Fruit fly (Drosophila melanogaster) whole organism: ENCODE data around the gene wge.

ENCODE experiments used
- CG8478 ChIP-seq: fragments of >200 bp; optimal IDR thresholded peaks from 2 replicates; lab custom pipeline; 2018; ENCODE audit warnings: inconsistent platforms
- Dll ChIP-seq: fragments of >200 bp; optimal IDR thresholded peaks from 2 replicates; lab custom pipeline; 2017
- EcR ChIP-seq, 2 experiments: fragments of >200 bp; optimal IDR thresholded peaks; 2 replicates each; lab custom pipeline; 2017; ENCODE audit warnings: missing biosample characterization in 2 of 2, missing genetic modification characterization in 2 of 2, missing genetic modification reagents in 2 of 2
- pan ChIP-seq: fragments of >200 bp; optimal IDR thresholded peaks from 2 replicates; lab custom pipeline; 2017
- psq ChIP-seq: fragments of >200 bp; optimal IDR thresholded peaks from 2 replicates; lab custom pipeline; 2017
- usp ChIP-seq: fragments of >200 bp; optimal IDR thresholded peaks from 2 replicates; lab custom pipeline; 2017; ENCODE audit warnings: missing biosample characterization, missing genetic modification characterization, mixed read lengths

Gene wge

DNA sequence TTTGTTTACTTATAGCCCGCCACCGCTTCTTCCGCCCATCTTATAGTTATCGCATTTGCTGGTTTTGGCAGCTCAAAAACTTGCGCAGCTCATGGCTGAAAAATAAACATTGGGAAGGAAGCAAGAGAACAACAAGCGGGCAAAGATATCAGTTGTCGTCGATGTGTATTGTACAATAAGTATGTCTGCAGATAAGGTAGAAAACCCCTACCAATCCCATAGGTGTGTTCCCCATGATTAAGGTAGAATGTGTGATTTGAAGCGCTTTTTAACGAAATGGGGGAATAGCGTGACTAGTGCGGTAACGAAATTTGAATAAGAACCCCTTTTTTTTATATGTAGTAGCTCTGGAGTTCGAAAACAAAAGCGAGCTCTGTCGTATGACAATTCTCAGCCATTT lies 51.8 kb downstream of the wge start:
- TF ChIP-seq Dll (lab: Kevin White, UChicago) (no peak), usp (GFP tag; lab: Kevin White, UChicago) (no peak), CG8478 (lab: Kevin White, UChicago) (no peak)

DNA sequence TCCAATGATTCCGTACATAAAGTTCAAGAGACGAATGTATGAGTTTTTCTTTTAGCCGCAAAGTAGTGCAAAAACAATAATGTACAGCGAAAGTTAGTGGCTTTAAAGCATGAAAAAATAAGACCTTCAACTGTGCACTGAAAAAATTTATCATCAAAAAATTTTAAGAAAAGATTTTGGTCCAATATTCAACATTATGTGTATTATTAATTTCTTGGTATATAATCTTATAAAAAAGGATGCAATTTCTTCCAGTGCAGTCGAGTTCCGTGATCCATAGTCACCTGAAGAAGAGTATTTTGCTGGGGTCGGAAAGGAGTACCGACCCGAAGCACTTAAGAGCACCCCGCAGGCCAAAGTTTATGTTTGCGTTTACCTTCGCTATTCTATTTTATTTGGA lies 52.3 kb downstream of the wge start:
- TF ChIP-seq usp (GFP tag; lab: Kevin White, UChicago) (no peak), Dll (lab: Kevin White, UChicago) (no peak), pan (lab: Kevin White, UChicago) (no peak), EcR (GFP tag; optimal IDR thresholded peaks at IDR 0.05; lab: Kevin White, UChicago) (no peak), psq (lab: Kevin White, UChicago) (no peak), CG8478 (lab: Kevin White, UChicago) (no peak)

DNA sequence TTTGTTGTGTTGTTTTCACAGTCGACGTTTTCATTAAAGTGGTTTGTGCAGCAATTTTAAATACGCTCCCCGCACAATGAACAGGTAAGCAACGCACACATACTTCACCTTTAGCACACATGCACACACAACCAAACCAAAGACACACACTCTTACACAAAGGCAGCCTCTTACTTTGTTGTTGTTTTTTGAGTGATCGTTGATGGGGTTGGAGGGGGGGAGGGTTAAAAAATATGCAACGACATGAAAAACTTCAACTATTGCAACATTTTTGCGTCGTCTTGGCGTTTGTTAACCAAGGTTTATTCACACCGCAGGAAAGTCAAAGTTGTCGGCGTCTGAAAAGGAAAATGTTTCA lies 53.0 kb downstream of the wge start:
- TF ChIP-seq CG8478 (lab: Kevin White, UChicago) (no peak), pan (lab: Kevin White, UChicago) (no peak), EcR (GFP tag; optimal IDR thresholded peaks at IDR 0.05; lab: Kevin White, UChicago) (no peak), Dll (lab: Kevin White, UChicago) (no peak), psq (lab: Kevin White, UChicago) (no peak), usp (GFP tag; lab: Kevin White, UChicago) (no peak)

DNA sequence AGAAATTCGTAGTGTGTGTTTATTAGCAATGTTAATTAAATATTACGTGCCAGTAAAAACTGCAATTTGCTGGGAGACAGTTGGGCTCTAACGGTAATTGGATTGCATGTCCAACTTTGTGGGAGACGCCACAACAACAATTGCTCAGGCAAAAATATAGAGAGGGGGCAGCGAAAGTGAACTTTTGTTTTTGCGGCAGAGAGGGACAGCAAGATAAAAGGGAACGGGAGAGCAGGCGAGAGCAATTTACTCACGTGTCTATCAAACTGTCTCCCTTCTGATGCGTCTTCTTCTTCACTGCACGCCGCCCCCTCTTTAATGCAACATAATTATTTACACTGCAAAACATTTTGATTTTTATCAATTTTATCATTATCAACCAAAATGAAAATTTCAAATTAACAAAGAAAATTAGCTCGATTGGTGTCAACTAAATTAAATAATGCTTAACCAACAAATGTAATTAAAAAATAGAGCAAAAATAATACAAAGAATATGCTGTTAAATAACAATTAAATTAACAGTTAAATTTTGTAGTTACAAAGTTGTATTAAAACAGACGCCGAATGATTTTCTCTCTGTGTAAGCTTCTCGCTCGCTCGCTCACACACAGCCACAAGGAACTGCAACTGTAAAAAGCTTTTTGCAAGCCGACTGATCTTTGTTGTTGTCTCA lies 53.5 kb downstream of the wge start:
- TF ChIP-seq usp (GFP tag; lab: Kevin White, UChicago) (no peak), pan (lab: Kevin White, UChicago) (no peak), EcR (GFP tag; optimal IDR thresholded peaks at IDR 0.05; lab: Kevin White, UChicago) (no peak), psq (lab: Kevin White, UChicago) (no peak), Dll (lab: Kevin White, UChicago) (no peak), CG8478 (lab: Kevin White, UChicago) (no peak)

DNA sequence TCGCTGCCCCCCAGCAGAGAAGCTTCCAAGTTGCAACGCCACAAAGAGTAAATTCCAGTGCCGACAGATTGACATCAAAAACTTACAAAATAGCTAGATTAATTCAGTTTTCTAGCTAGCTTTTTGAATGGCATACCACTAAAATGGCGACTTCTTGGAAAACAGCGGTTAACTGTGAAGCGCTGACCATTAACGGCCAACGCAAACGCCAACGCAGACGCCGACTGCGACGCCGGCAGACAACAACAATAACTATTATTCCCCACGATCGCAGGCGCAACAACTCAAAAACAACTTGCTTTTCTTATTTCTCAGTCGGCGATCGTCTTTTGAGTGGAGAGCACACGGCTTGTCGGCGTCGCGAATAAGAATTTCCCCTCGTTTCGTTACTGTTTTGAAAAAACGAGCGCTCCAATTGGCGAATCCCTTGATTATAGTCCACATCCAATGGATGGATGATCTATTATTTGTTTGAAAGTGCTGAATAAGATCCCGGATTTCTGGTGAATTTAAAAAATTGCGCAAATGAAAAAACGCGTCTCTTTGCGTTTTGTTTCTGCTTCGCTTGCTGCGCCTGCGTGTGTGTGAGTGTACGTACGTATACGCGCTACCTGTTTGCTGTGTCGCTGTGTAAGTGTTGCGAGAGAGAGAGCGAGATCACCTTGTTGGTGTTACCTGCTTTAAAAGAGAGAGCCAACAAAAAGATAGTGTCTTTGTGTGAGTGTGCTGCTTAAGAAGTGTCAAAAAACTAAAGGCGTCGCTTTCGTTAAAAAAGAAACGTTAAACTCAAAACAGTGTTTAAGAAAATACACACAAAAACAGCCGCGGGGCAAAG lies 54.3 kb downstream of the wge start:
- TF ChIP-seq pan (lab: Kevin White, UChicago) (no peak), Dll (lab: Kevin White, UChicago) (no peak), usp (GFP tag; lab: Kevin White, UChicago) (no peak)

DNA sequence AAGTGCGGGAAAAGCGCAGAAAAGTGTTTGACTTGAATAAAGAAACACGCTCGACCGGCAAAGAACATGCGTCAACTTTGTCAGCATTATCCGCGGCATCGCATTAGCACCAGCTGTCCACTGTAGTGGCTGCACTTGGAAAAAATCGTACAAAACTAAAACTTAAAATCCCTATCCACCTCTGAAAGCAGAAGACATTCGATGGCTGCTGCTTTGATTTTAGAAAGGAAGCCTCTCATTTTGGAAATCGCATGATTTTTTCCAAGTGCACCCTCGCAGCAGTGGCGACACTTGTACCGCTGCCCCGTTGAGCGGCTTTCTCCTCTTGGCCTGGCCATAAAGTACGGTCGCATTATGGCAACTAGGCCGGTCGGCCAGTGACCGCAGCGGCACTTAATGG lies 56.7 kb downstream of the wge start:
- TF ChIP-seq CG8478 (lab: Kevin White, UChicago) (no peak), Dll (lab: Kevin White, UChicago) (no peak), psq (lab: Kevin White, UChicago) (no peak), pan (lab: Kevin White, UChicago) (no peak), EcR (GFP tag; optimal IDR thresholded peaks at IDR 0.05; lab: Kevin White, UChicago) (no peak), usp (GFP tag; lab: Kevin White, UChicago) (no peak)

DNA sequence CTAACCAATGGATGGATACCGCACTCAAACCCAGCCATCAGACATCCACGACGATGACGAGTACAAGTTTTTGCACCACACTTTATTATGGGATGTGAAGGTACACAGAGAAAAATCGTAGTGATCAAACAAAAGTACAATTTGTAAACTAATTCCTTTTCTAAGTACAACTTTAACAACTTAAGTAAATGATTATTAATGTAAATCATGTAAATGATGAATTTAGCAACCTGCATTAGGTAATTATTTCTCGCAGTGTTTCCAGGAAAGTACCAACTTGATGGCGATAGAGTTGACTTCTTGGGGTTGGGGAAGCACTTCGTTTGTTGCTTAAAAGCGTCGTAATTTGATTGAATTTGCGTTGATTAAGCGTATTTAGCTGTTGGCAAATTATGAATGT lies 57.8 kb downstream of the wge start:
- TF ChIP-seq usp (GFP tag; lab: Kevin White, UChicago) (no peak), EcR (GFP tag; optimal IDR thresholded peaks at IDR 0.05; lab: Kevin White, UChicago) (no peak), psq (lab: Kevin White, UChicago) (no peak)
